Worm (Caenorhabditis elegans): ENCODE measurements around the gene Y52E8A.1.

Y52E8A.1 gene

ce11 chrII:4281743-4282142 is 40.1 kb upstream of the Y52E8A.1 start, which contains the start of gene C01F1.5:
Gene C01F1.5 (minus strand): TSS chrII:4281845.
- TF ChIP-seq pqm-1 (tag; optimal IDR thresholded peaks at IDR 0.05), result no peak
- no peak for TF ChIP-seq lin-15B (tag; optimal IDR thresholded peaks at IDR 0.05)
- TF ChIP-seq ceh-28 (tag; optimal IDR thresholded peaks at IDR 0.05), result no peak
- TF ChIP-seq daf-12 (tag; optimal IDR thresholded peaks at IDR 0.05), result no peak
- TF ChIP-seq tbx-2 (tag; optimal IDR thresholded peaks at IDR 0.05), result no peak
- no peak for TF ChIP-seq ceh-16 (tag; optimal IDR thresholded peaks at IDR 0.05)
- no peak for TF ChIP-seq elt-2 (tag; optimal IDR thresholded peaks at IDR 0.05)
- no peak for TF ChIP-seq ztf-4 (tag; optimal IDR thresholded peaks at IDR 0.05)
- TF ChIP-seq lsy-12 (tag; optimal IDR thresholded peaks at IDR 0.05), result no peak
- TF ChIP-seq ceh-82 (tag; optimal IDR thresholded peaks at IDR 0.05), result no peak
- TF ChIP-seq nhr-76 (tag; optimal IDR thresholded peaks at IDR 0.05), result no peak
- TF ChIP-seq egl-27 (tag; optimal IDR thresholded peaks at IDR 0.05), result no peak

ce11 chrII:4284305-4285193 is 37.3 kb upstream of the Y52E8A.1 start:
- TF ChIP-seq hmg-11 (tag; optimal IDR thresholded peaks at IDR 0.05), result no peak
- TF ChIP-seq nfya-1 (tag; optimal IDR thresholded peaks at IDR 0.05; ENCODE audit: insufficient read depth), result peak; percentile 88

- peak; percentile 89 for TF ChIP-seq nfya-1 (tag; optimal IDR thresholded peaks at IDR 0.05; ENCODE audit: insufficient read depth)
- TF ChIP-seq elt-1 (tag; optimal IDR thresholded peaks at IDR 0.05), result no peak
Measured at ce11 chrII:4286921-4287320, 34.9 kb upstream of the Y52E8A.1 start.

DNA sequence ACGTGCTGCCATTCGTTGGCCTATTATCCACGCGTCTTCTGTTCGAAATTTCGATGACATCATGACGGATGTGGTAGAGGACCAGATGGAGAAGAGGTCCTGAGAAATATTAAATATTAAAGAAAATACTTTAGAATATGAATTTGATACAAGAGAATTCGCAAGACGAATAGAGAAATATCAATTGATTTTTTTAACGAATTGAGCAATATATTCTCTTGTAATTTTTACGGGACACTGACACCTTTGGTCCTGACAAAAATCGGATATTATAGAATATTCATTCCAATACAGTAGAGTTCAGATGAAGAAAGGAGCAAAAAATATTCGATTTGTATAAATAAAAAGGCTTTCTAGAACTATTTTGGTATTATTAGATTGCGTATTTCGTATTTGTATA is 33.8 kb upstream of the Y52E8A.1 start, which contains the start of gene C01F1.6:
C01F1.6 (minus strand) TSS at position 101 of the 400 bp plus-strand sequence.
- TF ChIP-seq nhr-43 (tag; optimal IDR thresholded peaks at IDR 0.05; ENCODE audit: poor library complexity, severe bottlenecking) (no peak), fkh-2 (tag; optimal IDR thresholded peaks at IDR 0.05) (no peak), unc-39 (tag; optimal IDR thresholded peaks at IDR 0.05) (no peak), lsy-12 (tag; optimal IDR thresholded peaks at IDR 0.05) (no peak), lin-15B (tag; optimal IDR thresholded peaks at IDR 0.05) (no peak), nhr-77 (tag; optimal IDR thresholded peaks at IDR 0.05) (no peak), pqm-1 (tag; optimal IDR thresholded peaks at IDR 0.05) (no peak), nhr-25 (tag; optimal IDR thresholded peaks at IDR 0.05) (no peak), lin-39 (tag; optimal IDR thresholded peaks at IDR 0.05) (no peak), mml-1 (tag; optimal IDR thresholded peaks at IDR 0.05) (no peak), ceh-9 (tag; optimal IDR thresholded peaks at IDR 0.05) (no peak), nhr-23 (tag; optimal IDR thresholded peaks at IDR 0.05) (no peak), ceh-82 (tag; optimal IDR thresholded peaks at IDR 0.05) (no peak), ZK546.5 (tag; optimal IDR thresholded peaks at IDR 0.05) (no peak), elt-1 (tag; optimal IDR thresholded peaks at IDR 0.05) (no peak), R02D3.7 (tag; optimal IDR thresholded peaks at IDR 0.05) (no peak), ztf-4 (tag; optimal IDR thresholded peaks at IDR 0.05) (no peak), ama-1 (optimal IDR thresholded peaks at IDR 0.05) (no peak), sea-2 (GFP tag; optimal IDR thresholded peaks at IDR 0.05) (no peak), nhr-76 (tag; optimal IDR thresholded peaks at IDR 0.05) (no peak)

ce11 chrII:4288572-4288971 is 33.3 kb upstream of the Y52E8A.1 start:
- TF ChIP-seq R02D3.7 (tag; optimal IDR thresholded peaks at IDR 0.05) (no peak), nhr-11 (tag; optimal IDR thresholded peaks at IDR 0.05) (no peak), pqm-1 (tag; optimal IDR thresholded peaks at IDR 0.05) (peak; percentile 43), elt-1 (tag; optimal IDR thresholded peaks at IDR 0.05) (peak; percentile 24), elt-2 (tag; optimal IDR thresholded peaks at IDR 0.05) (peak; percentile 48), ama-1 (optimal IDR thresholded peaks at IDR 0.05) (no peak)

- no peak for TF ChIP-seq egl-5 (tag; optimal IDR thresholded peaks at IDR 0.05)
- TF ChIP-seq fkh-10 (GFP tag; optimal IDR thresholded peaks at IDR 0.05), result peak; percentile 37
Measured at ce11 chrII:4291799-4292198, 30.1 kb upstream of the Y52E8A.1 start.

Data from whole organism, L3 larva.